Fruit fly (Drosophila melanogaster) whole organism, embryonic: ENCODE measurements around the gene Acp76A.

Experiments
- Abd-B ChIP-seq: fragments of 200-800 bp; sonication (Bioruptor generic); optimal IDR thresholded peaks from 2 replicates; lab custom pipeline; 2018; ENCODE audit warnings: missing biosample characterization, mild to moderate bottlenecking, missing genetic modification characterization, moderate library complexity
- CG10267 ChIP-seq: fragments of 200-800 bp; sonication (Bioruptor generic); optimal IDR thresholded peaks from 2 replicates; lab custom pipeline; 2018; ENCODE audit warnings: missing biosample characterization, mild to moderate bottlenecking, missing genetic modification characterization, moderate library complexity
- CG12155 ChIP-seq: fragments of 200-800 bp; sonication (Bioruptor generic); optimal IDR thresholded peaks from 3 replicates; lab custom pipeline; 2016; ENCODE audit warnings: missing biosample characterization, missing genetic modification characterization
- CG12219 ChIP-seq: fragments of 200-800 bp; sonication (Bioruptor generic); optimal IDR thresholded peaks from 3 replicates; lab custom pipeline; 2018; ENCODE audit warnings: missing biosample characterization, mild to moderate bottlenecking, missing genetic modification characterization
- CG12659 ChIP-seq: fragments of 200-800 bp; sonication (Bioruptor generic); optimal IDR thresholded peaks from 3 replicates; lab custom pipeline; 2017; ENCODE audit warnings: mild to moderate bottlenecking, missing biosample characterization, missing genetic modification reagents, missing genetic modification characterization
- CG12769 ChIP-seq: fragments of 200-800 bp; sonication (Bioruptor generic); optimal IDR thresholded peaks from 2 replicates; lab custom pipeline; 2019; ENCODE audit warnings: missing biosample characterization, mild to moderate bottlenecking, missing genetic modification characterization, moderate library complexity
- CG15514 ChIP-seq: fragments of 200-800 bp; sonication (Bioruptor generic); optimal IDR thresholded peaks from 3 replicates; lab custom pipeline; 2017; ENCODE audit warnings: missing biosample characterization, missing genetic modification characterization, mild to moderate bottlenecking, moderate library complexity, missing genetic modification reagents
- CG17385 ChIP-seq: fragments of 200-800 bp; sonication (Bioruptor generic); optimal IDR thresholded peaks from 3 replicates; lab custom pipeline; 2018; ENCODE audit warnings: missing biosample characterization, mild to moderate bottlenecking, missing genetic modification characterization
- CG2120 ChIP-seq: fragments of 200-800 bp; sonication (Bioruptor generic); optimal IDR thresholded peaks from 3 replicates; lab custom pipeline; 2016; ENCODE audit warnings: missing biosample characterization, missing genetic modification characterization
- CG2129 ChIP-seq: fragments of 200-800 bp; sonication (Bioruptor generic); IDR thresholded peaks from 2 replicates; pipeline ENCODE4 v1.3.6; 2022; ENCODE audit warnings: missing biosample characterization, missing genetic modification characterization; ENCODE audit not compliant: partially characterized antibody
- CG2889 ChIP-seq: fragments of 200-800 bp; sonication (Bioruptor generic); IDR thresholded peaks from 3 replicates; pipeline ENCODE4 v1.3.6; 2022; ENCODE audit warnings: missing biosample characterization, missing genetic modification characterization
- CG32767 ChIP-seq: fragments of 200-800 bp; sonication (Bioruptor generic); IDR thresholded peaks from 2 replicates; pipeline ENCODE4 v1.3.6; 2022; ENCODE audit warnings: missing biosample characterization, missing genetic modification characterization
- CG3726 ChIP-seq: fragments of 200-800 bp; sonication (Bioruptor generic); IDR thresholded peaks from 3 replicates; pipeline ENCODE4, ENCODE4 v1.3.6; 2022; ENCODE audit warnings: missing biosample characterization, missing genetic modification characterization
- CG4328 ChIP-seq: fragments of 200-800 bp; sonication (Bioruptor generic); optimal IDR thresholded peaks from 3 replicates; lab custom pipeline; 2017; ENCODE audit warnings: missing biosample characterization, missing genetic modification reagents, missing genetic modification characterization
- CG4617 ChIP-seq: fragments of 200-800 bp; sonication (Bioruptor generic); optimal IDR thresholded peaks from 3 replicates; lab custom pipeline; 2016; ENCODE audit warnings: missing biosample characterization, missing genetic modification characterization, borderline replicate concordance
- CG4730 ChIP-seq: fragments of 200-800 bp; sonication (Bioruptor generic); IDR thresholded peaks from 2 replicates; pipeline ENCODE4 v1.3.6; 2022; ENCODE audit warnings: missing biosample characterization, missing genetic modification characterization
- CG8089 ChIP-seq: fragments of 200-800 bp; sonication (Bioruptor generic); optimal IDR thresholded peaks from 3 replicates; lab custom pipeline; 2016; ENCODE audit warnings: missing biosample characterization, missing genetic modification characterization
- CG9817 ChIP-seq: fragments of 200-800 bp; sonication (Bioruptor generic); optimal IDR thresholded peaks from 2 replicates; lab custom pipeline; 2018; ENCODE audit warnings: missing biosample characterization, mild to moderate bottlenecking, missing genetic modification characterization, moderate library complexity
- CrebB ChIP-seq: fragments of 200-800 bp; sonication (Bioruptor generic); optimal IDR thresholded peaks from 3 replicates; lab custom pipeline; 2018; ENCODE audit warnings: missing biosample characterization, mild to moderate bottlenecking, missing genetic modification characterization
- Dp ChIP-seq: fragments of 200-800 bp; sonication (Bioruptor generic); optimal IDR thresholded peaks from 2 replicates; lab custom pipeline; 2018; ENCODE audit warnings: missing biosample characterization, mild to moderate bottlenecking, missing genetic modification characterization, moderate library complexity
- E2f2 ChIP-seq: fragments of 200-800 bp; sonication (Bioruptor generic); IDR thresholded peaks from 2 replicates; pipeline ENCODE4 v1.3.6; 2022; ENCODE audit warnings: missing biosample characterization, missing genetic modification characterization
- HmgZ ChIP-seq: fragments of 200-800 bp; sonication (Bioruptor generic); optimal IDR thresholded peaks from 2 replicates; lab custom pipeline; 2018; ENCODE audit warnings: missing biosample characterization, mild to moderate bottlenecking, missing genetic modification characterization
- MBD-R2 ChIP-seq: fragments of 200-800 bp; sonication (Bioruptor generic); IDR thresholded peaks from 2 replicates; pipeline ENCODE4 v1.3.6; 2022; ENCODE audit warnings: missing biosample characterization, missing genetic modification characterization
- MESR4 ChIP-seq: fragments of 200-800 bp; sonication (Bioruptor generic); optimal IDR thresholded peaks from 2 replicates; lab custom pipeline; 2018; ENCODE audit warnings: missing biosample characterization, mild to moderate bottlenecking, missing genetic modification characterization, moderate library complexity
- Med ChIP-seq: fragments of 200-800 bp; sonication (Bioruptor generic); peaks from one replicate; lab custom pipeline; 2016; ENCODE audit warnings: missing biosample characterization, missing genetic modification characterization, mild to moderate bottlenecking, inconsistent platforms, moderate library complexity
- PHDP ChIP-seq: fragments of 200-800 bp; sonication (Bioruptor generic); optimal IDR thresholded peaks from 3 replicates; lab custom pipeline; 2018; ENCODE audit warnings: missing biosample characterization, mild to moderate bottlenecking, missing genetic modification characterization, moderate library complexity
- Rfx ChIP-seq: fragments of 200-800 bp; sonication (Bioruptor generic); IDR thresholded peaks from 2 replicates; pipeline ENCODE4 v1.3.6; 2022; ENCODE audit warnings: missing biosample characterization, missing genetic modification characterization
- Sox102F ChIP-seq: fragments of 200-800 bp; sonication (Bioruptor generic); optimal IDR thresholded peaks from 2 replicates; lab custom pipeline; 2018; ENCODE audit warnings: missing biosample characterization, mild to moderate bottlenecking, missing genetic modification characterization, moderate library complexity
- Sry-β ChIP-seq: fragments of 200-800 bp; sonication (Bioruptor generic); optimal IDR thresholded peaks from 2 replicates; lab custom pipeline; 2018; ENCODE audit warnings: missing biosample characterization, mild to moderate bottlenecking, missing genetic modification characterization, moderate library complexity
- Xbp1 ChIP-seq: fragments of 200-800 bp; sonication (Bioruptor generic); optimal IDR thresholded peaks from 3 replicates; lab custom pipeline; 2016; ENCODE audit warnings: missing biosample characterization, mild to moderate bottlenecking, missing genetic modification characterization
- bab2 ChIP-seq: fragments of 200-800 bp; sonication (Bioruptor generic); optimal IDR thresholded peaks from 2 replicates; lab custom pipeline; 2016; ENCODE audit warnings: missing biosample characterization, missing genetic modification characterization
- bowl ChIP-seq: fragments of 200-800 bp; sonication (Bioruptor generic); IDR thresholded peaks from 2 replicates; pipeline ENCODE4 v1.3.6; 2022; ENCODE audit warnings: missing biosample characterization, missing genetic modification characterization
- crol ChIP-seq: fragments of 200-800 bp; sonication (Bioruptor generic); IDR thresholded peaks from 2 replicates; pipeline ENCODE4 v1.3.6; 2022; ENCODE audit warnings: missing biosample characterization, missing genetic modification characterization
- exex ChIP-seq: fragments of 200-800 bp; sonication (Bioruptor generic); optimal IDR thresholded peaks from 4 replicates; lab custom pipeline; 2018; ENCODE audit warnings: missing biosample characterization, mild to moderate bottlenecking, missing genetic modification characterization, moderate library complexity
- fd102C ChIP-seq: fragments of 200-800 bp; sonication (Bioruptor generic); optimal IDR thresholded peaks from 2 replicates; lab custom pipeline; 2018; ENCODE audit warnings: missing biosample characterization, mild to moderate bottlenecking, missing genetic modification characterization, moderate library complexity
- fru ChIP-seq: fragments of >200 bp; optimal IDR thresholded peaks from 2 replicates; lab custom pipeline; 2017
- hb ChIP-seq: fragments of 200-800 bp; sonication (Bioruptor generic); IDR thresholded peaks from 3 replicates; pipeline ENCODE4 v1.3.6; 2022; ENCODE audit warnings: missing biosample characterization, missing genetic modification characterization; ENCODE audit not compliant: partially characterized antibody
- lbe ChIP-seq: fragments of 200-800 bp; sonication (Bioruptor generic); optimal IDR thresholded peaks from 2 replicates; lab custom pipeline; 2016; ENCODE audit warnings: missing biosample characterization, mild to moderate bottlenecking, missing genetic modification characterization
- lilli ChIP-seq: fragments of 200-800 bp; sonication (Bioruptor generic); optimal IDR thresholded peaks from 3 replicates; lab custom pipeline; 2016; ENCODE audit warnings: missing biosample characterization, missing genetic modification characterization
- pzg ChIP-seq: fragments of 200-800 bp; sonication (Bioruptor generic); optimal IDR thresholded peaks from 3 replicates; lab custom pipeline; 2018; ENCODE audit warnings: missing biosample characterization, mild to moderate bottlenecking, missing genetic modification characterization, moderate library complexity
- row ChIP-seq: fragments of 200-800 bp; sonication (Bioruptor generic); IDR thresholded peaks from 3 replicates; pipeline ENCODE4 v1.3.6; 2022; ENCODE audit warnings: missing biosample characterization, missing genetic modification characterization
- sens ChIP-seq: fragments of 200-800 bp; sonication (Bioruptor generic); peaks from one replicate; lab custom pipeline; 2016; ENCODE audit warnings: missing biosample characterization, missing genetic modification characterization
- sisA ChIP-seq: fragments of 200-800 bp; sonication (Bioruptor generic); IDR thresholded peaks from 2 replicates; pipeline ENCODE4 v1.3.6; 2022; ENCODE audit warnings: missing biosample characterization, missing genetic modification characterization
- stwl ChIP-seq: fragments of 200-800 bp; sonication (Bioruptor generic); optimal IDR thresholded peaks from 3 replicates; lab custom pipeline; 2018; ENCODE audit warnings: missing biosample characterization, mild to moderate bottlenecking, missing genetic modification characterization, moderate library complexity
- vvl ChIP-seq: fragments of 200-800 bp; sonication (Bioruptor generic); IDR thresholded peaks from 2 replicates; pipeline ENCODE4 v1.3.6; 2022; ENCODE audit warnings: missing biosample characterization, missing genetic modification characterization
- wor ChIP-seq: fragments of 200-800 bp; sonication (Bioruptor generic); IDR thresholded peaks from 2 replicates; pipeline ENCODE4 v1.3.6; 2022; ENCODE audit warnings: missing biosample characterization, missing genetic modification characterization
- zfh2 ChIP-seq: fragments of 200-800 bp; sonication (Bioruptor generic); optimal IDR thresholded peaks from 2 replicates; lab custom pipeline; 2016; ENCODE audit warnings: missing biosample characterization, missing genetic modification characterization

The Acp76A gene

DNA sequence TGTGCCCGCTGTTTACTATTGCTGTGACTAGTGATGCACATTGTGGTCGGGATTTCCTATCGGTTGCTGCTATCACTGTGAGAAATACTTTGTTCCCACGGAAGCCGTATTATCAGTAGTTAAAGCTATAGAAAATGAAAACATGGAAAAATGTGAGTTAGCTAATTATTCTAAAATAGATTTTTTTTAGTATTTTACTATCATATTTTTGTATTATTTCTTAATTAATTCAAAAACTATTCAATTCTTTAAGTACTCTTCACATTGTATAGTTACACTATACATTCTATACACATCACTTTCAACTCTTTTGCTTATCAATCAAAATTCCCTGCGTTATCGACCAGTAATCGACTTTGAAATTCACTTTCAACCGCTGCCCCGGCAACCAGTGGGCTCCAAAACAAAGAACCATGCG lies 45.8 kb upstream of the Acp76A start, which contains the start of the genes Naxd and CG14079 (continued):
- peak; percentile 85 for TF ChIP-seq Med (GFP tag; lab: Kevin White, UChicago)
- no peak for TF ChIP-seq wor (GFP tag; lab: Robert Waterston, UW)
- no peak for TF ChIP-seq hb (GFP tag; lab: Robert Waterston, UW)
- TF ChIP-seq CG2120 (GFP tag; lab: Kevin White, UChicago): peak; percentile 73
- no peak for TF ChIP-seq fru
- peak; percentile 42; the same call in 1 of the 2 replicates for TF ChIP-seq CG4730 (GFP tag; lab: Robert Waterston, UW)
- TF ChIP-seq CG12769 (tag; lab: Kevin White, UChicago): no peak
- TF ChIP-seq CG3726 (GFP tag; lab: Robert Waterston, UW): no peak
- TF ChIP-seq bowl (GFP tag; lab: Robert Waterston, UW): no peak
- no peak for TF ChIP-seq CG2129 (GFP tag; lab: Robert Waterston, UW)
- peak; percentile 51 for TF ChIP-seq lilli (GFP tag; lab: Kevin White, UChicago)
- TF ChIP-seq CG8089 (GFP tag; lab: Kevin White, UChicago): no peak
- TF ChIP-seq CG4328 (GFP tag; lab: Kevin White, UChicago): peak; percentile 36

DNA sequence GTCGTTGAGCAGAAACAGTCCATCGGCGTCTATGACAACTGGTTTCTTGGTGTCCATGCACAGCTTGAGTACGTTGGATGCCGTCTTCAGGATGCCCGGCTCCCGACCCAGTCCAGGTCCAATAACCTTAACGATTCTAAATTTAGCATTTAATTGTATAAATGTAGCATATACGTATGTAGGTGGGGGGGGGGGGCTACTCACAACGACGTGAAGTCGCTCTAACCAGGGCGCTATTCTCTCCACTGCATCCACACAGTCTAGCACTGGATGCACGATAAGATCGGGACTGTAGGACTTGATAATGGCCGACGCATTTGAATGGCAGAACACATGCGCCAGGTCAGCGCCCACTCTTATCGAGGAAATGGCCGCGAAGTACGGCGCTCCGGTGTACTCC lies 45.3 kb upstream of the Acp76A start:
- TF ChIP-seq crol (peak; percentile 64), CG17385 (GFP tag; lab: Kevin White, UChicago) (no peak), Med (GFP tag; lab: Kevin White, UChicago) (peak; percentile 50)

DNA sequence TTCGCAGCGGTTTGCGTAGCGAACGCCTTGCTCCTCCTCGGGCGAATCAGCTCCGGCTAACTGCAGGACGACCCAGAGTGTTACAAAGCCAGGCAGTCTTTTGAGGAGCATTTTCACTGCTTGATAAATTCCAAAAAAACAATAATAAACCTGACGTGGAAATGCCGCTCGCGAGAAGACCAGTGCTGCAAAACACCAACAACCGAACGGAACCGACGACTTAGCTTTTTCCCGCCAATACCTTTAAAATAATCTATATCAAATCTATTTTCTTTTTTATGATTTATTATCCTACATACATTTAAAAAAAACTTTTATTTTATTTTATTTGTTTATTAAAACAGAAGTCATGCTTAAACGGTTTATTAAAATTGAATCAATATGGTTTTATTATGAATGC lies 44.2 kb upstream of the Acp76A start, which contains the start of gene CNPYb:
Gene CNPYb, minus strand, starts transcription at position 186 of the 400 bp plus-strand sequence.
- TF ChIP-seq Xbp1 (GFP tag; lab: Kevin White, UChicago) (peak; percentile 89), PHDP (tag; lab: Kevin White, UChicago) (peak; percentile 5), CG4617 (GFP tag; lab: Kevin White, UChicago) (peak; percentile 22), CG15514 (GFP tag; lab: Kevin White, UChicago) (peak; percentile 27), pzg (peak; percentile 22), Sox102F (GFP tag; lab: Kevin White, UChicago) (no peak), CG2889 (GFP tag; lab: Robert Waterston, UW) (no peak), lilli (GFP tag; lab: Kevin White, UChicago) (no peak), Med (GFP tag; lab: Kevin White, UChicago) (peak; percentile 32), MESR4 (GFP tag; lab: Kevin White, UChicago) (peak; percentile 61), CG10267 (peak; percentile 87), zfh2 (GFP tag; lab: Kevin White, UChicago) (no peak), lbe (GFP tag; lab: Kevin White, UChicago) (peak; percentile 4), Dp (GFP tag; lab: Kevin White, UChicago) (peak; percentile 20), exex (tag; lab: Kevin White, UChicago) (no peak), fd102C (no peak), CG12155 (no peak), Rfx (GFP tag; lab: Robert Waterston, UW) (peak; percentile 15; the same call in 1 of the 2 replicates), CrebB (tag; lab: Kevin White, UChicago) (no peak), E2f2 (peak; percentile 32; the same call in 1 of the 2 replicates), CG32767 (GFP tag; lab: Robert Waterston, UW) (no peak), sens (GFP tag; lab: Kevin White, UChicago) (peak; percentile 33), Abd-B (GFP tag; lab: Kevin White, UChicago) (no peak), CG12659 (GFP tag; lab: Kevin White, UChicago) (peak; percentile 17), bab2 (GFP tag; lab: Kevin White, UChicago) (no peak), Sry-β (GFP tag; lab: Kevin White, UChicago) (peak; percentile 90), CG9817 (no peak), HmgZ (peak; percentile 11), vvl (no peak), stwl (tag; lab: Kevin White, UChicago) (peak; percentile 0), CG12219 (no peak), row (GFP tag; lab: Robert Waterston, UW) (peak; percentile 74), MBD-R2 (peak; percentile 84), sisA (GFP tag; lab: Robert Waterston, UW) (no peak)
